Worm (Caenorhabditis elegans): Measurements from ENCODE around the gene mig-38.

DNA sequence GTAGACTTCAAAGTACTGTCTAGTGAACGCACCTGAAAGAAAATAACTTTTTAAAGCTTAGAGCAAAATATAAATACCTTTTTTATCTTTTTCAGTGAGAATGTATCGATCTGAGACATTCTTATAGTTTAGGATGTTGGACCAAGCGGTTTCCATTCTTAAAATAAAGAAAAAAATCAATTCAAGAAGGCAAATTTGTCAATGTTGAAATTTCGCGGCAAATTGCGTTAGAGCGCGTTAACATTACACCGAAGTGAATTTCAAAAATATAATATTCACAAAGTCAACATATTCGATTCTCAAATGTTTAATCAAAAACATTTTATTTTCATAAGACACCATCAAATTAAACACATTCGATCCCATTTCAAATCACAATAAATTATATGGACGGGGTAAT, 32.4 kb upstream of the mig-38 start, which contains the start of gene F12F6.7:
- TF ChIP-seq unc-62 (GFP tag; optimal IDR thresholded peaks at IDR 0.05 in 1 of 2) = no peak
- no peak for TF ChIP-seq unc-62 (tag; optimal IDR thresholded peaks at IDR 0.05)
- no peak for TF ChIP-seq hmg-1.1 (GFP tag; IDR thresholded peaks at IDR 0.05)
- TF ChIP-seq spr-3 (GFP tag; optimal IDR thresholded peaks at IDR 0.05) = no peak
- TF ChIP-seq nhr-237 (tag; optimal IDR thresholded peaks at IDR 0.05) = no peak
